Worm (Caenorhabditis elegans) whole organism, midembryonic: ENCODE data around the gene ser-1.

Source experiments
- T22C8.4 ChIP-seq: fragments of 200-800 bp; sonication (Bioruptor generic); IDR thresholded peaks from 2 replicates; pipeline ENCODE4 v1.3.6; 2022; ENCODE audit warnings: missing genetic modification characterization, missing compliant biosample characterization
- flt-1 ChIP-seq: fragments of 200-800 bp; sonication (Bioruptor generic); IDR thresholded peaks from 2 replicates; pipeline ENCODE4 v1.3.6; 2022; ENCODE audit warnings: missing genetic modification characterization, missing compliant biosample characterization
- med-1 ChIP-seq: sonication (generic microtip); optimal IDR thresholded peaks from 2 replicates; lab custom pipeline; 2017; ENCODE audit warnings: missing genetic modification characterization, mild to moderate bottlenecking, missing compliant biosample characterization, antibody characterized with exemption, missing genetic modification reagents; ENCODE audit not compliant: insufficient read depth
- ref-1 ChIP-seq: fragments of 200-800 bp; sonication (Bioruptor generic); conservative IDR thresholded peaks from 2 replicates; pipeline ENCODE4 v1.3.6; 2022; ENCODE audit warnings: missing genetic modification reagents, missing genetic modification characterization, missing compliant biosample characterization
- tab-1 ChIP-seq: fragments of 200-800 bp; sonication (Bioruptor generic); IDR thresholded peaks from 2 replicates; pipeline ENCODE4 v1.3.6; 2022; ENCODE audit warnings: missing genetic modification characterization, missing compliant biosample characterization
- ztf-23 ChIP-seq: fragments of 200-800 bp; sonication (Bioruptor generic); IDR thresholded peaks from 2 replicates; pipeline ENCODE4 v1.3.6; 2022; ENCODE audit warnings: missing genetic modification reagents, missing genetic modification characterization, missing compliant biosample characterization

DNA sequence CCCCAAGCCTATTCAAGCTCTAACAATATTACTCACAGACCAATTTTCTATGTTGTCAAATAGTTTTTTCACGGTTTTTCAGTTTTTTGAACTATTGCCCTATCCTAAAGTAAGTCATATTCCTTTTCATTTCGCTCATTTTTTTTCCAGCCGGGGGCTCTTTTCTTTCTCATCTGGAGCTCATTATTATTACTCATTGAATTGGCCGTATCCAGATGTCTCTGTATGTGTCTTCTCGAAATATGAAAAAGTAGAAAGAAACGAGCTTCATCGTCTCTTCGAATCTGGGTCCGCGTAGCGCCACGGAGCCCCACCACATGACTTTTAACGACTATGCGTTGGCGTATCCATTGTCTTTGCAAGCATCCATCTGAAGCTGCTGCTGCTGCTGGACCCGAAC is 49.1 kb upstream of the ser-1 start:
- TF ChIP-seq ztf-23 (GFP tag; lab: Robert Waterston, UW), result no peak
- no peak for TF ChIP-seq flt-1 (GFP tag; lab: Robert Waterston, UW)
- no peak for TF ChIP-seq T22C8.4 (GFP tag; lab: Robert Waterston, UW)
- TF ChIP-seq med-1 (GFP tag; lab: Kevin White, UChicago), result no peak
- TF ChIP-seq ref-1 (GFP tag; lab: Robert Waterston, UW), result no peak
- no peak for TF ChIP-seq tab-1 (GFP tag; lab: Robert Waterston, UW)
